Fruit fly (Drosophila melanogaster): ENCODE measurements around the gene Tie.
A peak's percentile ranks its signal among the peaks of the same experiment; 100 is the strongest.

Gene Tie

dm6 chr3L:4532841-4533619, 1.1 kb upstream of the Tie start, which contains the start of gene CG11353:
TSS of gene CG11353 (plus strand) at chr3L:4533170.
- TF ChIP-seq CG6163 (GFP tag; IDR thresholded peaks at IDR 0.05) (0 out of 3 replicates have a peak, but pooled peaks have one; percentile 20), Hr4 (GFP tag; optimal IDR thresholded peaks at IDR 0.05) (no peak), cyc (GFP tag; optimal IDR thresholded peaks at IDR 0.05) (no peak), Hr39 (GFP tag; optimal IDR thresholded peaks at IDR 0.05) (no peak), Eip78C (GFP tag) (peak; percentile 41), CG8119 (GFP tag; IDR thresholded peaks at IDR 0.05) (no peak), fkh (GFP tag; optimal IDR thresholded peaks at IDR 0.05) (peak; percentile 41), svp (GFP tag) (peak; percentile 28), Blimp-1 (GFP tag; optimal IDR thresholded peaks at IDR 0.05) (peak; percentile 85), Eip75B (GFP tag; optimal IDR thresholded peaks at IDR 0.05) (no peak), CG1621 (tag; optimal IDR thresholded peaks at IDR 0.05) (peak; percentile 44), dsx (GFP tag; optimal IDR thresholded peaks at IDR 0.05; ENCODE audit: poor library complexity, severe bottlenecking) (no peak), Met (GFP tag; optimal IDR thresholded peaks at IDR 0.05) (no peak), CG6276 (GFP tag; optimal IDR thresholded peaks at IDR 0.05) (no peak), CG34406 (GFP tag; optimal IDR thresholded peaks at IDR 0.05) (peak; percentile 9), esn (GFP tag; optimal IDR thresholded peaks at IDR 0.05) (no peak), lz (GFP tag; optimal IDR thresholded peaks at IDR 0.05) (no peak)

- TF ChIP-seq Sox15 (GFP tag; optimal IDR thresholded peaks at IDR 0.05) = no peak
- TF ChIP-seq fkh (GFP tag; optimal IDR thresholded peaks at IDR 0.05) = peak; percentile 79
- no peak for TF ChIP-seq Lpt (GFP tag; optimal IDR thresholded peaks at IDR 0.05)
- no peak for TF ChIP-seq CG3032 (tag; optimal IDR thresholded peaks at IDR 0.05)
- no peak for TF ChIP-seq Met (GFP tag; optimal IDR thresholded peaks at IDR 0.05)
These were observed 10.1 kb downstream of the Tie start for dm6 chr3L:4521809-4522208.

- TF ChIP-seq CG3032 (tag; optimal IDR thresholded peaks at IDR 0.05) (no peak), svp (GFP tag) (no peak), Gug (GFP tag; IDR thresholded peaks at IDR 0.05) (no peak), CG8632 (GFP tag; optimal IDR thresholded peaks at IDR 0.05) (no peak), CG8119 (GFP tag; IDR thresholded peaks at IDR 0.05) (peak; percentile 70; the same call in 2 of the 3 replicates), CG6163 (GFP tag; IDR thresholded peaks at IDR 0.05) (0 out of 3 replicates have a peak, but pooled peaks have one; percentile 27), CG10669 (GFP tag; optimal IDR thresholded peaks at IDR 0.05) (no peak), Eip78C (GFP tag) (peak; percentile 61), CG6276 (GFP tag; optimal IDR thresholded peaks at IDR 0.05) (peak; percentile 33), CG11902 (GFP tag; optimal IDR thresholded peaks at IDR 0.05) (no peak), fd85E (GFP tag; optimal IDR thresholded peaks at IDR 0.05) (no peak), topi (GFP tag; optimal IDR thresholded peaks at IDR 0.05) (no peak), fd59A (GFP tag; optimal IDR thresholded peaks at IDR 0.05) (no peak), CG15336 (GFP tag; IDR thresholded peaks at IDR 0.05) (peak; percentile 38), CG32006 (GFP tag; optimal IDR thresholded peaks at IDR 0.05) (peak; percentile 7), CG6792 (GFP tag; optimal IDR thresholded peaks at IDR 0.05) (no peak), vri (GFP tag; optimal IDR thresholded peaks at IDR 0.05) (no peak), lz (GFP tag; optimal IDR thresholded peaks at IDR 0.05) (no peak), Sox102F (GFP tag; optimal IDR thresholded peaks at IDR 0.05) (no peak), Blimp-1 (GFP tag; optimal IDR thresholded peaks at IDR 0.05) (peak; percentile 91), CG16779 (tag; optimal IDR thresholded peaks at IDR 0.05) (no peak), OdsH (GFP tag; optimal IDR thresholded peaks at IDR 0.05) (no peak)
These were observed 12.5 kb downstream of the Tie start for dm6 chr3L:4519417-4519931.

- TF ChIP-seq CG15336 (GFP tag; IDR thresholded peaks at IDR 0.05) = 0 out of 2 replicates have a peak, but pooled peaks have one; percentile 12
- no peak for TF ChIP-seq CG3919 (GFP tag; optimal IDR thresholded peaks at IDR 0.05)
- no peak for TF ChIP-seq fkh (GFP tag; optimal IDR thresholded peaks at IDR 0.05)
- TF ChIP-seq Hr39 (GFP tag; optimal IDR thresholded peaks at IDR 0.05) = no peak
- peak; percentile 15 for TF ChIP-seq Eip78C (GFP tag)
- TF ChIP-seq Lpt (GFP tag; optimal IDR thresholded peaks at IDR 0.05) = no peak
- no peak for TF ChIP-seq Met (GFP tag; optimal IDR thresholded peaks at IDR 0.05)
- TF ChIP-seq esn (GFP tag; optimal IDR thresholded peaks at IDR 0.05) = no peak
- no peak for TF ChIP-seq fd85E (GFP tag; optimal IDR thresholded peaks at IDR 0.05)
- no peak for TF ChIP-seq fd59A (GFP tag; optimal IDR thresholded peaks at IDR 0.05)
- TF ChIP-seq Gug (GFP tag; IDR thresholded peaks at IDR 0.05) = no peak
- no peak for TF ChIP-seq CG11902 (GFP tag; optimal IDR thresholded peaks at IDR 0.05)
- TF ChIP-seq eg (GFP tag; IDR thresholded peaks at IDR 0.05) = no peak; the same call in 2 of the 3 replicates
These were observed 15.6 kb downstream of the Tie start for dm6 chr3L:4516378-4516777.

All from whole organism, prepupa.